Fruit fly (Drosophila melanogaster): ENCODE measurements around the gene fws.

Gene fws

dm6 chr2L:17433030-17433912, 47.6 kb downstream of the fws start, which contains the start of the genes Dif and CG5043:
Gene Dif, minus strand, starts transcription at chr2L:17433161.
Gene CG5043, plus strand, starts transcription at chr2L:17433862.
- TF ChIP-seq CG12155 (GFP tag; optimal IDR thresholded peaks at IDR 0.05), result no peak
- TF ChIP-seq slou (GFP tag; optimal IDR thresholded peaks at IDR 0.05), result no peak
- TF ChIP-seq ems (GFP tag; optimal IDR thresholded peaks at IDR 0.05), result no peak
- no peak for TF ChIP-seq unpg (GFP tag; optimal IDR thresholded peaks at IDR 0.05)
- TF ChIP-seq CG30431 (GFP tag; optimal IDR thresholded peaks at IDR 0.05), result no peak
- peak; percentile 73 for TF ChIP-seq Dp (GFP tag; optimal IDR thresholded peaks at IDR 0.05)
- no peak for TF ChIP-seq CG9932 (GFP tag; IDR thresholded peaks at IDR 0.05)
- no peak for TF ChIP-seq CG3065 (GFP tag; optimal IDR thresholded peaks at IDR 0.05)
- no peak for TF ChIP-seq pfk (GFP tag; optimal IDR thresholded peaks at IDR 0.05)
- TF ChIP-seq grn (GFP tag; optimal IDR thresholded peaks at IDR 0.05), result no peak
- no peak for TF ChIP-seq vnd (GFP tag; IDR thresholded peaks at IDR 0.05; ENCODE audit: partially characterized antibody)
- TF ChIP-seq CG1602 (GFP tag; optimal IDR thresholded peaks at IDR 0.05), result no peak
- TF ChIP-seq CG17912 (GFP tag; optimal IDR thresholded peaks at IDR 0.05), result no peak
- no peak for TF ChIP-seq Vsx1 (GFP tag; optimal IDR thresholded peaks at IDR 0.05)
- no peak for TF ChIP-seq Drgx (GFP tag; IDR thresholded peaks at IDR 0.05)
- peak; percentile 61 for TF ChIP-seq Ets97D (GFP tag; optimal IDR thresholded peaks at IDR 0.05)
- TF ChIP-seq tna (GFP tag; IDR thresholded peaks at IDR 0.05; ENCODE audit: partially characterized antibody), result no peak
- no peak for TF ChIP-seq NK7.1 (GFP tag; optimal IDR thresholded peaks at IDR 0.05)
- TF ChIP-seq NfI (GFP tag; optimal IDR thresholded peaks at IDR 0.05), result no peak
- no peak for TF ChIP-seq CG10565 (GFP tag; optimal IDR thresholded peaks at IDR 0.05)
- TF ChIP-seq CG31224 (GFP tag; IDR thresholded peaks at IDR 0.05), result no peak
- TF ChIP-seq sim (GFP tag; IDR thresholded peaks at IDR 0.05), result no peak
- no peak for TF ChIP-seq fd102C (GFP tag; optimal IDR thresholded peaks at IDR 0.05)
- no peak for TF ChIP-seq Hmx (GFP tag; optimal IDR thresholded peaks at IDR 0.05)
- TF ChIP-seq hb (GFP tag; IDR thresholded peaks at IDR 0.05; ENCODE audit: partially characterized antibody), result no peak
- TF ChIP-seq usp (GFP tag; optimal IDR thresholded peaks at IDR 0.05), result no peak
- TF ChIP-seq CG15479 (GFP tag; optimal IDR thresholded peaks at IDR 0.05), result no peak
- TF ChIP-seq twi (tag; optimal IDR thresholded peaks at IDR 0.05), result no peak
- no peak for TF ChIP-seq Lhr (GFP tag; optimal IDR thresholded peaks at IDR 0.05)
- no peak for TF ChIP-seq CG11093 (GFP tag; IDR thresholded peaks at IDR 0.05)
- TF ChIP-seq Elba2 (GFP tag; optimal IDR thresholded peaks at IDR 0.05), result no peak
- TF ChIP-seq HLH4C (GFP tag; IDR thresholded peaks at IDR 0.05; ENCODE audit: partially characterized antibody), result no peak
- no peak for TF ChIP-seq CG2875 (GFP tag; optimal IDR thresholded peaks at IDR 0.05)
- peak; percentile 20 for TF ChIP-seq her (GFP tag; optimal IDR thresholded peaks at IDR 0.05)
- no peak for TF ChIP-seq sna (GFP tag; IDR thresholded peaks at IDR 0.05; ENCODE audit: partially characterized antibody)
- TF ChIP-seq CG17385 (GFP tag; optimal IDR thresholded peaks at IDR 0.05), result no peak
- TF ChIP-seq CG18764 (GFP tag; optimal IDR thresholded peaks at IDR 0.05), result no peak
- peak; percentile 29 for TF ChIP-seq caup (GFP tag; optimal IDR thresholded peaks at IDR 0.05; ENCODE audit: severe bottlenecking)
- TF ChIP-seq unc-4 (GFP tag; IDR thresholded peaks at IDR 0.05; ENCODE audit: partially characterized antibody), result no peak
- TF ChIP-seq Fer1 (GFP tag; optimal IDR thresholded peaks at IDR 0.05), result no peak
- no peak for TF ChIP-seq Kr (GFP tag; optimal IDR thresholded peaks at IDR 0.05)
- TF ChIP-seq MBD-R2 (GFP tag; IDR thresholded peaks at IDR 0.05), result peak; percentile 28; the same call in 1 of the 2 replicates
- peak; percentile 7 for TF ChIP-seq CG1233 (GFP tag; optimal IDR thresholded peaks at IDR 0.05)
- no peak for TF ChIP-seq nom (GFP tag; optimal IDR thresholded peaks at IDR 0.05)
- TF ChIP-seq CG34376 (GFP tag; optimal IDR thresholded peaks at IDR 0.05), result no peak
- TF ChIP-seq Side (GFP tag; optimal IDR thresholded peaks at IDR 0.05), result no peak
- no peak for TF ChIP-seq h (optimal IDR thresholded peaks at IDR 0.05)
- no peak for TF ChIP-seq CG5245 (GFP tag; optimal IDR thresholded peaks at IDR 0.05)
- no peak for TF ChIP-seq CG14710 (tag; optimal IDR thresholded peaks at IDR 0.05)

Measured in whole organism, embryonic.